Worm (Caenorhabditis elegans): ENCODE results near the gene lact-8.

The lact-8 gene

DNA sequence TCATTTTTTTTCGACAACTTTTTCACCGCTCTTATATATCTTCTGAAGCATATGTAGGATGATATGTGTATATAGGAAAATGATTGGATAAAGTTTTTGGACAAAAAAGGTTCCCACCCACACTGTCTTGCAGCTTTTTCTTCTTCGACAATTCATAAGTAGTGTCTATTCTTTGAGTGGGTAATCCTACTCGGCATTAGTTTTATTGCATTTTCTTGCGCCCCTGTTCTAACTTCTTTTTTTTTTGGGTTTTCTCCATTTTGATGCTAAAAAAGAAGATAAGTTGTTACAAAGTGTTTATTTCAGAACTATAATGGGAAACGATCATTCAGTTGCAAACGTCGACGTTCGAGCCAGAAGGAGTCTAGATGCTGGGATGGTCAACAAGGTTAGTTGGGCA, 40.9 kb upstream of the lact-8 start, which contains the start of gene glb-3:
TSS of gene glb-3 (plus strand) at position 301 of the 400 bp plus-strand sequence.
- no peak for TF ChIP-seq elt-2 (tag; optimal IDR thresholded peaks at IDR 0.05)
- no peak for TF ChIP-seq daf-12 (tag; optimal IDR thresholded peaks at IDR 0.05)

DNA sequence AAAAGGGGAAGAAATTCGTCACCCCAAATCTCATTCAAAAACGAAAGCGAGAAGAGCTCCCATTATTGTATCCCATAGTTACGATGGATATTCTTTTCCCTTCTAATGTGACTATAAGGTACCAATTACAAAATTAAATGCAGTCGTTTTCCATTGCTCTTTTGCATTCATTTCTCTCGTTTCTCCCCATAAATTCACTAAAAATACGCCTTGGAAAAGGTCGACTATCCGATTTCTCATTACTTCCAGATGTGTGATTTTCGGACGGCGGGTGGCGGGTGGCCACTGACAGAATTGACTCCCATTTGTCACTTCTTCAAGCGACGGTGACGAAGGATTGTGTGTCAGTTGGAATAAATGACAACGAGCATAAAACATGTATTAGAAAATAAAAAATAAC, 40.1 kb upstream of the lact-8 start:
- TF ChIP-seq fos-1 (tag; optimal IDR thresholded peaks at IDR 0.05) (no peak), ztf-11 (tag; optimal IDR thresholded peaks at IDR 0.05) (no peak), hmg-11 (tag; optimal IDR thresholded peaks at IDR 0.05) (no peak), ama-1 (optimal IDR thresholded peaks at IDR 0.05) (no peak), nhr-11 (tag; optimal IDR thresholded peaks at IDR 0.05) (no peak), elt-2 (tag; optimal IDR thresholded peaks at IDR 0.05) (no peak), ceh-16 (tag; optimal IDR thresholded peaks at IDR 0.05) (no peak), fkh-10 (GFP tag; optimal IDR thresholded peaks at IDR 0.05) (no peak), ztf-4 (tag; optimal IDR thresholded peaks at IDR 0.05) (no peak), zag-1 (tag; optimal IDR thresholded peaks at IDR 0.05) (no peak), ZK546.5 (tag; optimal IDR thresholded peaks at IDR 0.05) (no peak), nhr-28 (tag; optimal IDR thresholded peaks at IDR 0.05) (no peak), fkh-2 (tag; optimal IDR thresholded peaks at IDR 0.05) (no peak), nhr-25 (tag; optimal IDR thresholded peaks at IDR 0.05) (no peak), nhr-43 (tag; optimal IDR thresholded peaks at IDR 0.05; ENCODE audit: poor library complexity, severe bottlenecking) (no peak), ceh-28 (tag; optimal IDR thresholded peaks at IDR 0.05) (no peak), nhr-76 (tag; optimal IDR thresholded peaks at IDR 0.05) (no peak), sea-2 (GFP tag; optimal IDR thresholded peaks at IDR 0.05) (no peak)

DNA sequence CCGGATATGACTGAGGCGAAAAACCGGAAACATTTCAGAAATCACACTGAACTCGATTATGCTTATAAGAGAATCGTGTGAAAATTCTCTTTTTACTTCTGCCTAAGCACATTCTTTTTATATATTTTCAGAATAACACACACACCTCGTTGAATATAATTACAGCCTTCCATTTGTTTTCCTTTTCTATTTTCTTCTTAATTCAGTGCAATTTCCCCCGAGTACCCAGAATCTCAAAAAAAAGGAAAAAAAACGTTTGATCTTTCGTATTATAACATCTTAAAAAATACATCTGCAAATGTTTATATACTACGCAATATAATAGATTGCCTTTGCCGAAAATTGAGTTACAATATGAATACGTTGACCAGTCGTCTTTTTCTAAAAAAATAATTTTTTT, 38.4 kb upstream of the lact-8 start:
- TF ChIP-seq ZK546.5 (tag; optimal IDR thresholded peaks at IDR 0.05) (no peak), eor-1 (tag; optimal IDR thresholded peaks at IDR 0.05) (no peak), nhr-23 (tag; optimal IDR thresholded peaks at IDR 0.05) (no peak), nhr-12 (tag; optimal IDR thresholded peaks at IDR 0.05) (no peak), ceh-16 (tag; optimal IDR thresholded peaks at IDR 0.05) (no peak), egl-27 (tag; optimal IDR thresholded peaks at IDR 0.05) (no peak), nhr-237 (tag; optimal IDR thresholded peaks at IDR 0.05) (no peak), mdl-1 (tag; optimal IDR thresholded peaks at IDR 0.05) (no peak), hmg-11 (tag; optimal IDR thresholded peaks at IDR 0.05) (no peak), aly-2 (tag; optimal IDR thresholded peaks at IDR 0.05) (no peak), lin-39 (tag; optimal IDR thresholded peaks at IDR 0.05) (no peak), nhr-28 (tag; optimal IDR thresholded peaks at IDR 0.05) (no peak), elt-2 (tag; optimal IDR thresholded peaks at IDR 0.05) (no peak), skn-1 (tag; optimal IDR thresholded peaks at IDR 0.05) (no peak), nhr-43 (tag; optimal IDR thresholded peaks at IDR 0.05; ENCODE audit: poor library complexity, severe bottlenecking) (no peak), sea-2 (GFP tag; optimal IDR thresholded peaks at IDR 0.05) (no peak), unc-62 (GFP tag; optimal IDR thresholded peaks at IDR 0.05) (no peak), pqm-1 (tag; optimal IDR thresholded peaks at IDR 0.05) (no peak), ztf-4 (tag; optimal IDR thresholded peaks at IDR 0.05) (no peak), jun-1 (tag; optimal IDR thresholded peaks at IDR 0.05) (no peak)

DNA sequence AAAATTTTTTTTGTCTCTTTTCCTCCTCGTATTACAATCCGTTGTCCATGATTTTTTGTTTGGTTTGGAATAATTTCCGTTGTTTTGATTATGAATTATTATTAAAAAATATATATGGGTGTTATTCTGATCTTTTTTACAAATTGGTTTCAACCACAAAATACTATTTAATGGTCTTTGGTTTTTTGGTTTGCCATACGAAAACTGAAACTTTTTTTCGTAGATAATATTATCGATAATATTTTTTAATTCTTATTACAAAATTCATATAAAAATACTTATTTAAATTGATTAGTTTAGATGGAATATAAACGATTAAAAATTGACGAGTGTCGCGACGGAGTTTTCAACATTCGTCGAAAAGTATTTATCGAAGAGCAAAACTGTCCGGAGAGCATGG, 33.8 kb upstream of the lact-8 start, which contains the start of gene jmjd-5:
TSS of gene jmjd-5 (plus strand) at position 301 of the 400 bp plus-strand sequence.
- TF ChIP-seq nhr-11 (tag; optimal IDR thresholded peaks at IDR 0.05): no peak
- no peak for TF ChIP-seq fkh-10 (GFP tag; optimal IDR thresholded peaks at IDR 0.05)
- TF ChIP-seq pha-4 (tag; optimal IDR thresholded peaks at IDR 0.05): no peak
- no peak for TF ChIP-seq nhr-67 (tag; optimal IDR thresholded peaks at IDR 0.05)
- no peak for TF ChIP-seq zag-1 (tag; optimal IDR thresholded peaks at IDR 0.05)
- TF ChIP-seq elt-3 (tag; optimal IDR thresholded peaks at IDR 0.05): no peak
- TF ChIP-seq unc-62 (GFP tag; optimal IDR thresholded peaks at IDR 0.05): no peak

DNA sequence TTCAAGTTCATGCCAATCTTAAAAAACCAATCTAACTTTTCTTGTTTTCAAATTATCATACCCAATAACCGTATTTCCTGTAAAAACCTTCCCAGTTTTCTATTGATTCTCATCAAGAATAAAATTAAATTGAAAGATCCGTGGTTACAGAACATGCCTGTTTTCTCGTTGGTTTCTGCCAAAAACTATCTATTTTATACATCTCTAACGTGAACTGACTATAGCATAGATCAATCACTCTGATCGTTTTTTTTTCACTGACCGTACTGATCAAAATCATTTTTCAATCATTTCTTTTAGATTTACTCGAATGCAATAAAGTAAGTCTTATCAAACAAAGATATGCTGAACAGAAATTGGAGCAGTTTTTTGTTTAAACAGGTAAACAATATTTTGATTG, 31.5 kb upstream of the lact-8 start, which contains the start of gene C06H2.2:
TSS of gene C06H2.2 (plus strand) at position 301 of the 400 bp plus-strand sequence.
- TF ChIP-seq nhr-23 (tag; optimal IDR thresholded peaks at IDR 0.05): no peak
- TF ChIP-seq ama-1 (optimal IDR thresholded peaks at IDR 0.05): no peak
- TF ChIP-seq ceh-28 (tag; optimal IDR thresholded peaks at IDR 0.05): no peak
- no peak for TF ChIP-seq hmg-11 (tag; optimal IDR thresholded peaks at IDR 0.05)
- TF ChIP-seq nhr-11 (tag; optimal IDR thresholded peaks at IDR 0.05): no peak
- no peak for TF ChIP-seq ceh-9 (tag; optimal IDR thresholded peaks at IDR 0.05)
- TF ChIP-seq ceh-16 (tag; optimal IDR thresholded peaks at IDR 0.05): no peak
- no peak for TF ChIP-seq daf-12 (tag; optimal IDR thresholded peaks at IDR 0.05)
- no peak for TF ChIP-seq ZK546.5 (tag; optimal IDR thresholded peaks at IDR 0.05)
- no peak for TF ChIP-seq elt-3 (tag; optimal IDR thresholded peaks at IDR 0.05)
- TF ChIP-seq tbx-2 (tag; optimal IDR thresholded peaks at IDR 0.05): no peak

Data from whole organism, L3 larva.